Worm (Caenorhabditis elegans): ENCODE results near the gene rap-3.
A peak's percentile ranks its signal among the peaks of the same experiment; 100 is the strongest.
"Not testable (repeated sequence)": the region's sequence is repeated elsewhere in the genome, so short reads cannot be mapped to it uniquely, and the experiment has no call there.

rap-3 gene

ce11 chrIV:11196866-11197265, 19.8 kb downstream of the rap-3 start:
- TF ChIP-seq madf-5 (GFP tag; IDR thresholded peaks at IDR 0.05): 0 out of 4 replicates have a peak, but pooled peaks of 1 of the 2 experiments have one; percentile 50
- TF ChIP-seq F44E2.7 (GFP tag; IDR thresholded peaks at IDR 0.05): peak; percentile 58; the same call in 1 of the 2 replicates
- peak; percentile 66; the same call in 1 of the 2 replicates for TF ChIP-seq D1046.2 (GFP tag; IDR thresholded peaks at IDR 0.05)
- TF ChIP-seq dmd-8 (GFP tag; IDR thresholded peaks at IDR 0.05): peak; percentile 76
- TF ChIP-seq vab-7 (GFP tag; IDR thresholded peaks at IDR 0.05): peak; percentile 78
- peak; percentile 70; the same call in 1 of the 2 replicates for TF ChIP-seq pha-4 (GFP tag; IDR thresholded peaks at IDR 0.05)
- not testable (repeated sequence) for TF ChIP-seq pha-4 (tag; optimal IDR thresholded peaks at IDR 0.05)
- TF ChIP-seq hmg-1.1 (GFP tag; IDR thresholded peaks at IDR 0.05): peak; percentile 71
- TF ChIP-seq nhr-42 (GFP tag; IDR thresholded peaks at IDR 0.05): 0 out of 2 replicates have a peak, but pooled peaks have one; percentile 32
- peak; percentile 62; the same call in 1 of the 2 replicates for TF ChIP-seq ctbp-1 (GFP tag; IDR thresholded peaks at IDR 0.05)
- peak; percentile 80 for TF ChIP-seq snpc-1.2 (GFP tag; IDR thresholded peaks at IDR 0.05)
- TF ChIP-seq ZK337.2 (GFP tag; IDR thresholded peaks at IDR 0.05): peak; percentile 73
- TF ChIP-seq F26F4.8 (GFP tag; conservative IDR thresholded peaks at IDR 0.05): peak; percentile 79
- 0 out of 2 replicates have a peak, but pooled peaks have one; percentile 60 for TF ChIP-seq nhr-41 (GFP tag; IDR thresholded peaks at IDR 0.05)
- TF ChIP-seq zfp-3 (GFP tag; conservative IDR thresholded peaks at IDR 0.05): peak; percentile 66; the same call in 1 of the 2 replicates

DNA sequence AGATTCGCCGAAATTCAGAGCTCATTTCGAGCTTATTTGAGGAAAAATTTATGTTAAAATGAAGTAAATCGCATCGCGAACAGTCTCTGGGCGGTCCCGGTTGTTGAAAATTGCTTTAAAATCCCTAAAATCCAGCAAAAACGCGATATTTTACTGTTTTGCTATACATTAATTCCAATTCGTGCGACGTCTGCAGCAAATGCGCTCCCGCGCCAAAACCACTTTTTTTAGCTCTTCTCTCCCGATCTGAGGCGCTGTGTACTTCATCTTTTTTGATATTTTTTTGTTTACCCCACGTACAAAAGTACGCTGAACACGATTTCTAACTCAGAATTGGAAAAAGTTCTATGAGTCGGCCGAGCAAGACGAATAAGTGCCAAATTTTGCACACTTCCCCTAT, 21.9 kb downstream of the rap-3 start, which contains the start of gene R07H5.16:
R07H5.16 (plus strand) TSS at position 348 of the 400 bp plus-strand sequence.
- TF ChIP-seq mes-2 (tag; optimal IDR thresholded peaks at IDR 0.05; ENCODE audit: poor library complexity, severe bottlenecking): peak; percentile 37
- 0 out of 2 replicates have a peak, but pooled peaks have one; percentile 36 for TF ChIP-seq madf-9 (GFP tag; conservative IDR thresholded peaks at IDR 0.05)
- TF ChIP-seq vab-7 (GFP tag; IDR thresholded peaks at IDR 0.05): peak; percentile 65
- TF ChIP-seq lin-38 (GFP tag; IDR thresholded peaks at IDR 0.05): peak; percentile 92

ce11 chrIV:11200682-11201081, 23.6 kb downstream of the rap-3 start:
- 0 out of 2 replicates have a peak, but pooled peaks have one; percentile 21 for TF ChIP-seq ceh-44 (GFP tag; IDR thresholded peaks at IDR 0.05)
- peak; percentile 86 for TF ChIP-seq lin-38 (GFP tag; IDR thresholded peaks at IDR 0.05)
- 0 out of 2 replicates have a peak, but pooled peaks have one; percentile 56 for TF ChIP-seq vab-7 (GFP tag; IDR thresholded peaks at IDR 0.05)

ce11 chrIV:11202389-11202788, 25.3 kb downstream of the rap-3 start, which contains the start of gene R07H5.11:
TSS of gene R07H5.11 (plus strand) at chrIV:11202768.
- TF ChIP-seq lin-38 (GFP tag; IDR thresholded peaks at IDR 0.05): peak; percentile 56

DNA sequence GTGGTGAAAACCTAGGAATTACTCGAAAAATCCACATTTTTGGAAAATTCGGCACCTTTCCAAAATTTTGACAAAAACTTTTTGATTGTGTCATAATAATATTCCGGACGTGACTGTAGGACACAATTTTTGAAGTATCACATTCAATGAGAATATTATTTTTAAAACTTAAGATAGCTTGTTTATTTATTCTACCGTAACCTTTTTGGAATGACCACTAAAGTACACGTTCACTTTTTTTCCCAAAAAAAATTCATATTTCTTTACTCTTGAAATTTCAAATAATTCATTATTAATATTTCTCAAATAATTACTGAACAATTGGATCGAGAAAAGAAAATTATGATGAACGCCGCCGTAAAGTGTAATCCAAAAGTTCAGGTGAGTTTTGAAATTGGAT, 30.1 kb downstream of the rap-3 start, which contains the start of gene R07H5.9:
R07H5.9 (plus strand) TSS at position 301 of the 400 bp plus-strand sequence.
- no peak for TF ChIP-seq Y48G9A.11 (GFP tag; IDR thresholded peaks at IDR 0.05)
- no peak for TF ChIP-seq hlh-30 (tag; optimal IDR thresholded peaks at IDR 0.05; ENCODE audit: insufficient read depth)
- TF ChIP-seq ztf-7 (tag; optimal IDR thresholded peaks at IDR 0.05): no peak
- TF ChIP-seq cey-2 (tag; optimal IDR thresholded peaks at IDR 0.05; ENCODE audit: borderline replicate concordance, insufficient read depth): no peak
- no peak for TF ChIP-seq mdl-1 (tag; optimal IDR thresholded peaks at IDR 0.05)
- no peak for TF ChIP-seq nhr-41 (GFP tag; IDR thresholded peaks at IDR 0.05)
- TF ChIP-seq aha-1 (tag): no peak
- no peak for TF ChIP-seq daf-12 (tag; optimal IDR thresholded peaks at IDR 0.05)

ce11 chrIV:11210781-11211256, 33.8 kb downstream of the rap-3 start, which contains the start of gene adk-1:
TSS of gene adk-1 (minus strand) at chrIV:11210831.
- no peak for TF ChIP-seq nhr-10 (tag; optimal IDR thresholded peaks at IDR 0.05)
- no peak for TF ChIP-seq tag-97 (GFP tag; IDR thresholded peaks at IDR 0.05)
- TF ChIP-seq Y48G9A.11 (GFP tag; IDR thresholded peaks at IDR 0.05): no peak
- peak; percentile 36 for TF ChIP-seq dpl-1 (GFP tag; optimal IDR thresholded peaks at IDR 0.05)
- no peak for TF ChIP-seq mdl-1 (tag; optimal IDR thresholded peaks at IDR 0.05)
- no peak for TF ChIP-seq daf-16 (GFP tag; optimal IDR thresholded peaks at IDR 0.05)
- TF ChIP-seq daf-16 (tag; optimal IDR thresholded peaks at IDR 0.05): no peak
- peak; percentile 86 for TF ChIP-seq T20F7.1 (GFP tag; optimal IDR thresholded peaks at IDR 0.05)
- TF ChIP-seq spr-1 (tag; optimal IDR thresholded peaks at IDR 0.05): no peak
- TF ChIP-seq lsy-2 (tag; optimal IDR thresholded peaks at IDR 0.05): peak in 1 of 2 experiments; percentile 13
- peak; percentile 16 for TF ChIP-seq nhr-6 (tag; optimal IDR thresholded peaks at IDR 0.05)
- TF ChIP-seq ceh-82 (tag; optimal IDR thresholded peaks at IDR 0.05): no peak
